Worm (Caenorhabditis elegans): ENCODE measurements around the gene Y53F4B.7.

Gene Y53F4B.7

DNA sequence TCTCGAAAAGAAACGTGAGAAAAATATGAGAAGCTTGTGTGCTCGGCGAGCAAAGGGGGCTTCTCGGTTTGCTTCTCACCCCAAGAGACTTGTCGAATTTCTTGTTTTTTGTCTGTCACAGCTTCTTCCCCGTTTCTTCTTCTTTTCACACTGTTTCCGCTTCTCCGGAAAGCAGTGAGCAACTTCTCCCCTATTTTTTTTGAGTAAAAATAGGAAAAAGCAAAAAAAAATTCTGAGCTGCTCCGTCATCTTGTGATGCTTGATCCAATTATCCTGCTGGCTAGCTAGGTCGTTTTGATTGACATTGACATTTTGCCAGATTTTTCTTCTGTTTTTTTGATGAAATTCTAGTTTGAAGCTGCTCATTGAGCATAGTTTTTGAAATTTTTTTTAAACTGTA, 21.7 kb downstream of the Y53F4B.7 start, which contains the start of gene Y53F4B.51:
TSS of gene Y53F4B.51 (minus strand) at position 63 of the 400 bp plus-strand sequence.
- TF ChIP-seq ztf-29 (GFP tag; IDR thresholded peaks at IDR 0.05): no peak
- TF ChIP-seq ref-1 (GFP tag; conservative IDR thresholded peaks at IDR 0.05): no peak
- TF ChIP-seq flt-1 (GFP tag; IDR thresholded peaks at IDR 0.05): no peak
- no peak for TF ChIP-seq tab-1 (GFP tag; IDR thresholded peaks at IDR 0.05)
- no peak for TF ChIP-seq klf-2 (GFP tag; conservative IDR thresholded peaks at IDR 0.05)
- TF ChIP-seq ztf-23 (GFP tag; IDR thresholded peaks at IDR 0.05): no peak
- no peak for TF ChIP-seq med-1 (GFP tag; optimal IDR thresholded peaks at IDR 0.05; ENCODE audit: insufficient read depth)
- no peak for TF ChIP-seq cog-1 (tag; optimal IDR thresholded peaks at IDR 0.05)
- TF ChIP-seq T22C8.4 (GFP tag; IDR thresholded peaks at IDR 0.05): no peak

DNA sequence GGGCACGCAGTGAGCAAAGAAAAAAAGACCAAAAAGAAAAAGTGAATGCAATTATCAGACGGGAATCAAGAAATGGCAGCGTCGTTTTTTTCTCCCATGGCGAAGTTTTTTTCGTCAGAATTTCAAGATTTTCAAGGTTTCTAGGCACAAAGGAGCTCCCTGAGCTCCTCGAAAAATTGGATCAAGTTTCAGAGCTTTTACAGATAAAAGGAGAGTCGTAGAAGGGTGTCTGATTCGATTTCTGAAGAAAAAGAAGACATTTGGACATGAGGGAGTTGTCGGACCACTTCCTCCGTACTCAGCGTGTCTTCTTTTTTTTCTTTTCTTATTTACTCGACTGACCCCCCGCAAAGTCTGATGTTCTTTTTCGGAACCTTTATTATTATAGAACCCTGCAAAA, 23.0 kb downstream of the Y53F4B.7 start:
- TF ChIP-seq klf-2 (GFP tag; conservative IDR thresholded peaks at IDR 0.05) (no peak), cog-1 (tag; optimal IDR thresholded peaks at IDR 0.05) (no peak), tab-1 (GFP tag; IDR thresholded peaks at IDR 0.05) (no peak), ztf-23 (GFP tag; IDR thresholded peaks at IDR 0.05) (no peak), T22C8.4 (GFP tag; IDR thresholded peaks at IDR 0.05) (no peak), ref-1 (GFP tag; conservative IDR thresholded peaks at IDR 0.05) (no peak), flt-1 (GFP tag; IDR thresholded peaks at IDR 0.05) (no peak), ztf-29 (GFP tag; IDR thresholded peaks at IDR 0.05) (no peak), med-1 (GFP tag; optimal IDR thresholded peaks at IDR 0.05; ENCODE audit: insufficient read depth) (no peak)

DNA sequence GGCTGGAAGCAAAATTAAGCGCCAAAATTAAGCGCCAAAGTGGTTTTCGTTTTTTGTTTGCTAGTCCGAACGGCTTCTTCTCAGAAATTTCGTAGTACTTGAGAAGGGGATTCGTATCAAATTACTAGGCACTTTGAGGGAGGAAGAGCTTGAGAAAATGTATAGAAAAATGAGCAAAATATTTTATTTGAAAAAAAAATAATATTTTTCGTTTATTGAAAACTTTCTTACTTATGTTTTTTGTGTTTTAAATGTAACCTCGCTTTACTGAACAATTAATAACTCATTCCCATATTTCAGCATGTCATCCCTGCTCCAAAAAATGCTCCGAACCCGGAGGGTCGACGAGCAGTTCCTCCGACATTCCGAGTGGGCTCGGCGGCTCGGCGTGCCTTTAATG, 26.2 kb downstream of the Y53F4B.7 start, which contains the start of gene Y53F4B.12:
TSS of gene Y53F4B.12 (plus strand) at position 301 of the 400 bp plus-strand sequence.
- no peak for TF ChIP-seq flt-1 (GFP tag; IDR thresholded peaks at IDR 0.05)
- TF ChIP-seq ref-1 (GFP tag; conservative IDR thresholded peaks at IDR 0.05): no peak
- TF ChIP-seq med-1 (GFP tag; optimal IDR thresholded peaks at IDR 0.05; ENCODE audit: insufficient read depth): no peak
- TF ChIP-seq klf-2 (GFP tag; conservative IDR thresholded peaks at IDR 0.05): no peak
- TF ChIP-seq ztf-29 (GFP tag; IDR thresholded peaks at IDR 0.05): no peak
- no peak for TF ChIP-seq tab-1 (GFP tag; IDR thresholded peaks at IDR 0.05)

DNA sequence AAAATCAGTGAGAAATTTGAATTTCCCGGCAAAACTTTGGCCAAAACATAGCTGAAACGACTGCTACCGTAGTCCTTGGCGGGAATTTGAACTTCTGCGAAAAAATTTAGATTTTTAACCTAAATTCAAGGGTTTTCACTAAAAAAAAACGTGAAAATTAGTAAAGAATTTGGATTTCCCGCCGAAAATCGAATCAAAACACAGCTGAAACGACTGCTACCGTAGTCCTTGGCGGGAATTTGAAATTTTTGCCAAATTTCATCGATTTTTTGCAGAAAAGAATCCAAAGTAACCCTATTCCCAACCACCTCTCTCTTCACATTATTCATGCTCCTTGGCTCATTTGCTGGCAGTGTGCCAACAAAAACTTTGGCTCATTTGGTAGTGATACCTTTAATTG, 32.4 kb downstream of the Y53F4B.7 start:
- no peak for TF ChIP-seq ref-1 (GFP tag; conservative IDR thresholded peaks at IDR 0.05)
- TF ChIP-seq T22C8.4 (GFP tag; IDR thresholded peaks at IDR 0.05): no peak
- TF ChIP-seq ztf-29 (GFP tag; IDR thresholded peaks at IDR 0.05): no peak
- TF ChIP-seq klf-2 (GFP tag; conservative IDR thresholded peaks at IDR 0.05): no peak
- TF ChIP-seq flt-1 (GFP tag; IDR thresholded peaks at IDR 0.05): no peak
- TF ChIP-seq cog-1 (tag; optimal IDR thresholded peaks at IDR 0.05): no peak
- TF ChIP-seq tab-1 (GFP tag; IDR thresholded peaks at IDR 0.05): no peak
- TF ChIP-seq ztf-23 (GFP tag; IDR thresholded peaks at IDR 0.05): no peak
- no peak for TF ChIP-seq med-1 (GFP tag; optimal IDR thresholded peaks at IDR 0.05; ENCODE audit: insufficient read depth)

DNA sequence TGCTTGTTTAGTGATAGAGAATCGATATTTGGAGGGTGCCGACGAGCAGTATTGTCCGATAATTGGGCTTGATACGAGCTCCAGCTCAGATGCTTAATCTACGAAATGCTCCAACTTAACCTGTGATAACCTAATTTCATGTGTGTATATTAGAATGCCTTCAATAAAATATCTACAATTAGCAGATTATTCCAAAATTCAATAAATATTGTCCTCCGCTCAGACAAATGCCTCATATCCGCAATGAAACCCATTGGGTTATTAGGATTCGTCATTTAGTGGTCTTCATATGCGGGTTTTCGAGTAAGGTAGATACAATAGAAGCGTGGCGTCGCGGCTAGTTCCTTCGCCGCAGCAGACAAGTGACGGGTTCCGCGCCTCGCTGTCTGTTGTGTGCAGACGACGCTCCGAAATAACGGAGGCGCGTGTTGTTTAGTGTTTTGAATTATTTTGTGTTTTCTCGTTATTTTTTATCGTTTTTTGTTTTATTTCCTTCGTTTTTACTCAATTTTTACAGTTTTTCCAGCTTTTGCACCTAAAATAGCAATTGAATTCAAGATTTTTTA, 33.0 kb downstream of the Y53F4B.7 start, which contains the start of gene cmtr-1:
TSS of gene cmtr-1 (plus strand) at position 516 of the 566 bp plus-strand sequence.
- TF ChIP-seq cog-1 (tag; optimal IDR thresholded peaks at IDR 0.05): peak; percentile 69
- TF ChIP-seq ref-1 (GFP tag; conservative IDR thresholded peaks at IDR 0.05): no peak; the same call in 1 of the 2 replicates
- no peak for TF ChIP-seq med-1 (GFP tag; optimal IDR thresholded peaks at IDR 0.05; ENCODE audit: insufficient read depth)
- TF ChIP-seq ztf-23 (GFP tag; IDR thresholded peaks at IDR 0.05): peak; percentile 70; the same call in 1 of the 2 replicates
- no peak for TF ChIP-seq tab-1 (GFP tag; IDR thresholded peaks at IDR 0.05)
- TF ChIP-seq ztf-29 (GFP tag; IDR thresholded peaks at IDR 0.05): no peak
- TF ChIP-seq flt-1 (GFP tag; IDR thresholded peaks at IDR 0.05): peak; percentile 64; the same call in 1 of the 2 replicates

DNA sequence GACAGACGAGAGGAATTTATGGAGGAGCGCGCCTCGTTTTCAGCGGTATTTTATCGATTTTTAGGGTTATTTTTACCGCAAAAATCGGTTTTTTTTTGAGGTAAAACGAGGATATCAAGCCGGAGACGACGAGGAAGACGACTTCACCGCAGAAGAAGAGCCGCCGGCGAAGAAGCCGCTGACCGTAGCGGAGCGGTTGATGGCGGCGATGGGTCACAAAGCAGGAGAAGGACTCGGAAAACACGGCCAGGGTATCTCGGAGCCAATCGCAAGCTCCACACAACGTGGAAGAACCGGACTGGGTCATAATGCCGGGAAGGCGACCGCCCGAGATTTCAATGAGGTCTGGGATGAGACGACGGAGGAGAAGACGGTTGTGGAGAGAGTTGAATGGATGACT, 33.7 kb downstream of the Y53F4B.7 start:
- TF ChIP-seq klf-2 (GFP tag; conservative IDR thresholded peaks at IDR 0.05): no peak
- TF ChIP-seq med-1 (GFP tag; optimal IDR thresholded peaks at IDR 0.05; ENCODE audit: insufficient read depth): no peak
- TF ChIP-seq tab-1 (GFP tag; IDR thresholded peaks at IDR 0.05): no peak
- no peak for TF ChIP-seq ztf-29 (GFP tag; IDR thresholded peaks at IDR 0.05)
- TF ChIP-seq flt-1 (GFP tag; IDR thresholded peaks at IDR 0.05): no peak
- TF ChIP-seq ref-1 (GFP tag; conservative IDR thresholded peaks at IDR 0.05): no peak
- TF ChIP-seq ztf-23 (GFP tag; IDR thresholded peaks at IDR 0.05): no peak
- no peak for TF ChIP-seq cog-1 (tag; optimal IDR thresholded peaks at IDR 0.05)
- no peak for TF ChIP-seq T22C8.4 (GFP tag; IDR thresholded peaks at IDR 0.05)

DNA sequence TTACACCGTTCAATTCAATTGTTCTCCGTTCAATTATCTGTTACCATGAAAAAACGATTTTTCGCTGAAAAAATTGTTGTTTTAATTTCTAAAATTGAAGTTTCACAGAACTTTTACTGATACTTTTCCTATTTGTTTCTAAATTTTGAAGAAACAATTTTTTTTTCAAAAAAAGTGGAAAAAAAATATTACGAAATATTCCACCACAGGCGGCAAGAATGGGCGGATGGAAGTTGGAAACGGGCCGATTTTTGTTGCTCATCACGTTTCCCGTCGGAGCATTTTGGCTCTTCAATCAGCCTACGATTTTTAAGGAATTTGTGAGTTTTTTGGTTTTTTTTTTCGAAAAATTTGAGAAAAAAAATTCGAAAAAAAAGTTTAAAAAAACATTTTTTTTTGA, 45.1 kb downstream of the Y53F4B.7 start, which contains the start of gene Y53F4B.14:
TSS of gene Y53F4B.14 (plus strand) at position 210 of the 400 bp plus-strand sequence.
- TF ChIP-seq ztf-29 (GFP tag; IDR thresholded peaks at IDR 0.05): no peak
- no peak for TF ChIP-seq klf-2 (GFP tag; conservative IDR thresholded peaks at IDR 0.05)
- TF ChIP-seq ref-1 (GFP tag; conservative IDR thresholded peaks at IDR 0.05): no peak
- no peak for TF ChIP-seq med-1 (GFP tag; optimal IDR thresholded peaks at IDR 0.05; ENCODE audit: insufficient read depth)
- no peak for TF ChIP-seq ztf-23 (GFP tag; IDR thresholded peaks at IDR 0.05)
- TF ChIP-seq cog-1 (tag; optimal IDR thresholded peaks at IDR 0.05): no peak
- TF ChIP-seq tab-1 (GFP tag; IDR thresholded peaks at IDR 0.05): no peak
- TF ChIP-seq flt-1 (GFP tag; IDR thresholded peaks at IDR 0.05): no peak
- no peak for TF ChIP-seq T22C8.4 (GFP tag; IDR thresholded peaks at IDR 0.05)

DNA sequence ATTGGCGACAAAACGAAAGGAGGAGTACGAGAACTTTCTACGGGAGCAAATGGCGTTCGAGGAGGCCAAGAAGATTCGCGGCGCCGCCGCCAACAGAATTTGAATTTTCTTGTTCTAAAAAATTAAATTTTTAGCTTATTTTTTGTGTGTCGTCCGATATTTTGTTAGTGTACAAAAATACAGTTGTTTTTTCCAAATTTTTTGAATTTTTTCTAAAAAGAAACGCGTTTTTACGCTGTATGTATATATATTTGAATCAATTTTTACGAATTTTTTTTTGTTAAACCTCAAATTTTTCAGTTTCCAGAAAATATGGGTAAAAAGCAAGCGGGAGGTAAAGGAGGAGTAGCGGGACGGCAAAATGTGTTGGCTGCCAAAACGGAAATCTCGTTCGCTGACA, 46.4 kb downstream of the Y53F4B.7 start, which contains the start of gene trip-4:
TSS of gene trip-4 (plus strand) at position 301 of the 400 bp plus-strand sequence.
- TF ChIP-seq ztf-29 (GFP tag; IDR thresholded peaks at IDR 0.05): no peak
- no peak for TF ChIP-seq T22C8.4 (GFP tag; IDR thresholded peaks at IDR 0.05)
- TF ChIP-seq klf-2 (GFP tag; conservative IDR thresholded peaks at IDR 0.05): no peak
- no peak for TF ChIP-seq cog-1 (tag; optimal IDR thresholded peaks at IDR 0.05)
- no peak for TF ChIP-seq med-1 (GFP tag; optimal IDR thresholded peaks at IDR 0.05; ENCODE audit: insufficient read depth)
- no peak for TF ChIP-seq ztf-23 (GFP tag; IDR thresholded peaks at IDR 0.05)
- no peak for TF ChIP-seq flt-1 (GFP tag; IDR thresholded peaks at IDR 0.05)
- TF ChIP-seq ref-1 (GFP tag; conservative IDR thresholded peaks at IDR 0.05): no peak
- no peak for TF ChIP-seq tab-1 (GFP tag; IDR thresholded peaks at IDR 0.05)

DNA sequence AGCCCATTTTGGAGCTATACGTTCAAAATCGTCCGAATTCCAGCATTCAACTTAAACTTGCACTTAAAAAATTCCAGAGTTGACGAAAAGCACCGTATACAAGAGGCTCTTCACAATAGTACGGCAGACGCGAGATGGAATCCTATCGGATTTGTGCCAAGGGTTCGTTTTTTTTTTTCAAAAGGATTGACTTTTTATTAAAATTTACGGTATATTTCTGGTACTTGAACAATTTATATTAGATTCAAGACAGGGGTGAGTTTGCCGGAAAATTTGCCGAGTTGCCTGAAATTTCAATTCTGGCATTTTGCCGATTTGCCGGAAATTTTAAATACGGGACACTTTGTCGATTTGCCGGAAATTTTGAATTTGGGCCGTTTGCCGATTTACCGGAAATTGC, 49.6 kb downstream of the Y53F4B.7 start:
- TF ChIP-seq ref-1 (GFP tag; conservative IDR thresholded peaks at IDR 0.05) (no peak), cog-1 (tag; optimal IDR thresholded peaks at IDR 0.05) (no peak), ztf-23 (GFP tag; IDR thresholded peaks at IDR 0.05) (no peak), ztf-29 (GFP tag; IDR thresholded peaks at IDR 0.05) (no peak), med-1 (GFP tag; optimal IDR thresholded peaks at IDR 0.05; ENCODE audit: insufficient read depth) (no peak), tab-1 (GFP tag; IDR thresholded peaks at IDR 0.05) (no peak), klf-2 (GFP tag; conservative IDR thresholded peaks at IDR 0.05) (no peak), flt-1 (GFP tag; IDR thresholded peaks at IDR 0.05) (no peak), T22C8.4 (GFP tag; IDR thresholded peaks at IDR 0.05) (no peak)
